Fruit fly (Drosophila melanogaster) whole organism: ENCODE data around the gene CG7766.

Source experiments
- Dll ChIP-seq: fragments of >200 bp; optimal IDR thresholded peaks from 2 replicates; lab custom pipeline; 2017
- EcR ChIP-seq, 2 experiments: fragments of >200 bp; optimal IDR thresholded peaks; 2 replicates each; lab custom pipeline; 2017; ENCODE audit warnings: missing biosample characterization in 2 of 2, missing genetic modification characterization in 2 of 2, missing genetic modification reagents in 2 of 2
- pan ChIP-seq: fragments of >200 bp; optimal IDR thresholded peaks from 2 replicates; lab custom pipeline; 2017
- psq ChIP-seq: fragments of >200 bp; optimal IDR thresholded peaks from 2 replicates; lab custom pipeline; 2017

DNA sequence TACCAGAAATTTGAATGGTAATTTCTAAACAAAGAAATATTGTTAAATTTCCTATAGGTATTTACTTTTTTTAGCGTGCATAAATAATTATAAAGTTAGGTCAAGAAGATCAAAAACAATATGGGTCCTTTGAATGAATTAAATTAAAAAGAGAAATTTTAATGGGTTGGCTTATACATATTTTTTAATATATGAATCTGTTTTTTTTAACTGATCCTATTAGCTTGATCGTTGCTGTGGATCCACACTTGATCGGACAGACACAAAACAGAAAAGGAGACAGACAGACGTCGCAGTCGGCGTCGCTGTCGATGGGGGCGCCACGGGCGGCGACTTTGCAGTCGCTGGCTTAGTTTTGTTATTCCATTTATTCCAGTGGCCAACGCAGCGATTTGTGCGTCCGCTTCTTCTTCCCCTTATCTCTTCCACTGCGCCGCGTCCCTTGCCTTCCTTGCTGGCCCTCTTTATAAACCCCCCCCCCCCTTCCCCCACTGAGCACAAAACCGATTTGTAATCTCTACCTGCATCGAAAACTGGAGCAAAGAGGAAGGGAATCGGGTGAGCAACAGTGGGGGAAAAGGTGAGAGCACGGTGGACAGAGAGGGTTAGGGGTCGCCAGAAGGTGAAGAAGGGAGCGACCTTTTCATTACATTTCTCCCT, 55.7 kb downstream of the CG7766 start:
- TF ChIP-seq EcR (GFP tag; optimal IDR thresholded peaks at IDR 0.05; lab: Kevin White, UChicago): no peak
- TF ChIP-seq pan: no peak
- TF ChIP-seq Dll (lab: Kevin White, UChicago): no peak
- no peak for TF ChIP-seq psq
